Worm (Caenorhabditis elegans) whole organism, young adult: ENCODE measurements around the gene F36H12.9.
"Not testable (repeated sequence)": the region's sequence is repeated elsewhere in the genome, so short reads cannot be mapped to it uniquely, and the experiment has no call there.

ENCODE experiments used
- F10E7.11 ChIP-seq: sonication (generic microtip); optimal IDR thresholded peaks from 2 replicates; lab custom pipeline; 2017; ENCODE audit warnings: mild to moderate bottlenecking, missing genetic modification characterization, moderate library complexity, missing compliant biosample characterization
- ama-1 ChIP-seq, 3 experiments: fragments of 150-350 bp in 1 of 3; sonication (generic microtip) in 2 of 3; optimal IDR thresholded peaks; 2 replicates each; lab custom pipeline; 2014 to 2018; ENCODE audit warnings: missing biosample characterization in 2 of 3, missing genetic modification characterization in 2 of 3, missing genetic modification reagents in 2 of 3
- dpl-1 ChIP-seq: fragments of 150-350 bp; optimal IDR thresholded peaks from 2 replicates; lab custom pipeline; 2014; ENCODE audit warnings: missing biosample characterization, missing genetic modification reagents, missing genetic modification characterization
- lin-35 ChIP-seq, 3 experiments: fragments of 150-350 bp in 2 of 3; sonication (generic microtip) in 1 of 3; optimal IDR thresholded peaks; 2 replicates each; lab custom pipeline; 2014 to 2018; ENCODE audit warnings: missing biosample characterization in 3 of 3, missing genetic modification characterization in 3 of 3, missing genetic modification reagents in 3 of 3
- madf-10 ChIP-seq: sonication (generic microtip); optimal IDR thresholded peaks from 2 replicates; lab custom pipeline; 2016; ENCODE audit warnings: mild to moderate bottlenecking, missing genetic modification characterization, missing compliant biosample characterization
- rcor-1 ChIP-seq: fragments of 200-800 bp; sonication (Bioruptor generic); IDR thresholded peaks from 2 replicates; pipeline ENCODE4 v1.3.6; 2022; ENCODE audit warnings: missing genetic modification reagents, missing genetic modification characterization, missing compliant biosample characterization
- tbx-9 ChIP-seq: sonication (generic microtip); optimal IDR thresholded peaks from 2 replicates; lab custom pipeline; 2016; ENCODE audit warnings: borderline replicate concordance, missing genetic modification characterization, inconsistent platforms, missing compliant biosample characterization
- unc-130 ChIP-seq: sonication (generic microtip); optimal IDR thresholded peaks from 2 replicates; lab custom pipeline; 2016; ENCODE audit warnings: missing genetic modification reagents, missing genetic modification characterization, missing compliant biosample characterization
- unc-62 ChIP-seq: fragments of 150-350 bp; optimal IDR thresholded peaks from 2 replicates; lab custom pipeline; 2014; ENCODE audit warnings: missing biosample characterization, missing genetic modification reagents, missing genetic modification characterization

DNA sequence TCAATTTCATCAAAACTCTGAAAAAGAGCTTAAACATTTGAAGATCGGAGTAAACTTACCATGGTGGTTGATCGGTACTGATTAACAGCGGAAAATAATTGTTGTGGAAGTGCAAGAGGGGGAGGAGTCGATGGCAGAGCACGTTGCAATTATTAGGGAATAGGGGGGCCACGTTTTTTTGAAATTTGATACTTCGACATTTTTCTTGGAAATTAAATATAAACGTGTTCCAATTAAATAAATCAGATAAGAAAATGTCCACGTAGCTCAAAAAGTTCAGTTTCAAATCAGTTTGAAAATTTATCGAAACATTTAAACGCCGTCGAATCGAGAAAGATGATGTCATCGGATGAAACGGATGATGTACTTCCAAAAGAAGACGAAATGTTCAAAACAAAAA, at the start of gene F36H12.9:
- TF ChIP-seq lin-35 (GFP tag; optimal IDR thresholded peaks at IDR 0.05; lab: Kevin White, UChicago); unc-62 (GFP tag; lab: Kevin White, UChicago); rcor-1 (GFP tag; lab: Robert Waterston, UW); tbx-9 (tag; lab: Kevin White, UChicago); unc-130; madf-10 (tag; lab: Kevin White, UChicago); dpl-1; F10E7.11 (tag; lab: Kevin White, UChicago); ama-1 (optimal IDR thresholded peaks at IDR 0.05; lab: Kevin White, UChicago); ama-1 (GFP tag; optimal IDR thresholded peaks at IDR 0.05; lab: Kevin White, UChicago): not testable (repeated sequence)
